Fruit fly (Drosophila melanogaster) whole organism, prepupa: ENCODE data around the gene CG9222.

ENCODE experiments used
- Blimp-1 ChIP-seq: fragments of 200-800 bp; sonication (Bioruptor generic); optimal IDR thresholded peaks from 3 replicates; lab custom pipeline; 2017; ENCODE audit warnings: missing biosample characterization, missing genetic modification characterization, mild to moderate bottlenecking, moderate library complexity, missing genetic modification reagents
- CG16779 ChIP-seq: fragments of 200-800 bp; sonication (Bioruptor generic); optimal IDR thresholded peaks from 3 replicates; lab custom pipeline; 2017; ENCODE audit warnings: missing biosample characterization, mild to moderate bottlenecking, missing genetic modification characterization
- CG8119 ChIP-seq: fragments of 200-800 bp; sonication (Bioruptor generic); IDR thresholded peaks from 3 replicates; pipeline ENCODE4 v1.3.6; 2022; ENCODE audit warnings: missing biosample characterization, missing genetic modification characterization
- Eip75B ChIP-seq: fragments of 200-800 bp; sonication (Bioruptor generic); optimal IDR thresholded peaks from 3 replicates; lab custom pipeline; 2016; ENCODE audit warnings: missing biosample characterization, missing genetic modification characterization
- Eip93F ChIP-seq: fragments of 200-800 bp; sonication (Bioruptor generic); optimal IDR thresholded peaks from 2 replicates; lab custom pipeline; 2016; ENCODE audit warnings: missing biosample characterization, mild to moderate bottlenecking, missing genetic modification characterization
- Ets21C ChIP-seq: fragments of 200-800 bp; sonication (Bioruptor generic); optimal IDR thresholded peaks from 3 replicates; lab custom pipeline; 2016; ENCODE audit warnings: missing biosample characterization, missing genetic modification characterization
- OdsH ChIP-seq: fragments of 200-800 bp; sonication (Bioruptor generic); optimal IDR thresholded peaks from 3 replicates; lab custom pipeline; 2016; ENCODE audit warnings: missing biosample characterization, missing genetic modification characterization
- Sox102F ChIP-seq: fragments of 200-800 bp; sonication (Bioruptor generic); optimal IDR thresholded peaks from 2 replicates; lab custom pipeline; 2016; ENCODE audit warnings: missing biosample characterization, mild to moderate bottlenecking, missing genetic modification characterization
- acj6 ChIP-seq: fragments of 200-800 bp; sonication (Bioruptor generic); optimal IDR thresholded peaks from 3 replicates; lab custom pipeline; 2016; ENCODE audit warnings: missing biosample characterization, missing genetic modification characterization
- fd59A ChIP-seq: fragments of 200-800 bp; sonication (Bioruptor generic); optimal IDR thresholded peaks from 2 replicates; lab custom pipeline; 2017; ENCODE audit warnings: missing biosample characterization, mild to moderate bottlenecking, missing genetic modification characterization, missing genetic modification reagents

DNA sequence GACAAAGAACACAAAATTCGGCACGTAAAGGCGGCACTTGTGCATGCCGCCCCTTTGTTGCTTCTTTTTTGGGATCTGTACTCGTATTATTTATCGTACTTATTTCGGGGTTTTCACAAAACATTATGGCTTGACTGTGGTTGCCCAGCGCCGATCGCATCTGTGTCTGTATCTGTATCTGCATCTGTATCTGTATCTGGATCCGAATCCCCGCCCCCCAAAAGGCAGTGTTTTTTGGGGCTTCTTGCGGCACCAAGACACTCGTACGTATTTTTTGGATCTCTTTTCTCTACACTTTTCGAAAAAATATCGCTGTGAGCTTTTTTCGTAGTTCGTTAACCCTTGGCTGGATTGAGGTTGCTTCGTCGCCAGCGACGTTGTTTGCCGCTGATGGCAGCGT lies 43.1 kb upstream of the CG9222 start:
- TF ChIP-seq OdsH (GFP tag; lab: Kevin White, UChicago): no peak
- no peak for TF ChIP-seq Sox102F
- TF ChIP-seq fd59A (GFP tag; lab: Kevin White, UChicago): no peak
- no peak for TF ChIP-seq Eip75B (GFP tag; lab: Kevin White, UChicago)
- TF ChIP-seq acj6 (GFP tag; lab: Kevin White, UChicago): no peak
- TF ChIP-seq Blimp-1 (GFP tag; lab: Kevin White, UChicago): no peak
- TF ChIP-seq Ets21C (GFP tag; lab: Kevin White, UChicago): no peak
- no peak for TF ChIP-seq CG16779 (tag; lab: Kevin White, UChicago)
- no peak for TF ChIP-seq Eip93F
- no peak for TF ChIP-seq CG8119 (GFP tag; lab: Robert Waterston, UW)
